Worm (Caenorhabditis elegans) whole organism, L1 larva: ENCODE results near the gene daf-9.

Source experiments
- C04F5.9 ChIP-seq: sonication (generic microtip); optimal IDR thresholded peaks from 2 replicates; lab custom pipeline; 2016; ENCODE audit warnings: missing genetic modification characterization, missing compliant biosample characterization
- C16A3.4 ChIP-seq: fragments of 150-350 bp; optimal IDR thresholded peaks from 2 replicates; lab custom pipeline; 2014; ENCODE audit warnings: missing biosample characterization, missing genetic modification characterization
- C34B4.2 ChIP-seq: sonication (generic microtip); optimal IDR thresholded peaks from 2 replicates; lab custom pipeline; 2017; ENCODE audit warnings: mild to moderate bottlenecking, missing genetic modification characterization, missing compliant biosample characterization
- alr-1 ChIP-seq: fragments of 200-800 bp; sonication (Bioruptor generic); optimal IDR thresholded peaks from 2 replicates; lab custom pipeline; 2018; ENCODE audit warnings: borderline replicate concordance, mild to moderate bottlenecking, missing genetic modification characterization, missing compliant biosample characterization
- aly-2 ChIP-seq: fragments of 150-350 bp; optimal IDR thresholded peaks from 2 replicates; lab custom pipeline; 2014; ENCODE audit warnings: missing biosample characterization, missing genetic modification characterization
- ama-1 ChIP-seq: fragments of 150-350 bp; optimal IDR thresholded peaks from 2 replicates; lab custom pipeline; 2014
- blmp-1 ChIP-seq: fragments of 150-350 bp; optimal IDR thresholded peaks from 2 replicates; lab custom pipeline; 2014; ENCODE audit warnings: missing biosample characterization, missing genetic modification characterization
- ceh-90 ChIP-seq: sonication (generic microtip); optimal IDR thresholded peaks from 2 replicates; lab custom pipeline; 2016; ENCODE audit warnings: missing genetic modification characterization, missing compliant biosample characterization
- efl-1 ChIP-seq, 4 experiments: fragments of 150-350 bp; optimal IDR thresholded peaks in 3 of 4; peaks in 1 of 4; 1 replicate in 1 of 4; 2 replicates in 3 of 4; lab custom pipeline; 2014; ENCODE audit warnings: missing biosample characterization in 2 of 4, missing genetic modification characterization in 2 of 4, missing genetic modification reagents in 2 of 4
- efl-3 ChIP-seq: fragments of 200-800 bp; sonication (Bioruptor generic); optimal IDR thresholded peaks from 2 replicates; lab custom pipeline; 2018; ENCODE audit warnings: mild to moderate bottlenecking, missing genetic modification characterization, missing compliant biosample characterization
- elt-2 ChIP-seq: sonication (generic microtip); optimal IDR thresholded peaks from 2 replicates; lab custom pipeline; 2016; ENCODE audit warnings: missing genetic modification characterization, mild to moderate bottlenecking, inconsistent platforms, missing compliant biosample characterization, missing genetic modification reagents
- elt-3 ChIP-seq, 6 experiments: fragments of 150-350 bp in 1 of 6; sonication (generic microtip); optimal IDR thresholded peaks; 2 replicates each; lab custom pipeline; 2017 to 2018; ENCODE audit warnings: missing biosample characterization in 6 of 6, missing genetic modification characterization in 6 of 6, inconsistent platforms in 1 of 6
- ets-5 ChIP-seq: fragments of 200-800 bp; sonication (Bioruptor generic); IDR thresholded peaks from 2 replicates; pipeline ENCODE4 v1.3.6; 2022; ENCODE audit warnings: missing genetic modification characterization, missing compliant biosample characterization
- fos-1 ChIP-seq: fragments of 150-350 bp; optimal IDR thresholded peaks from 2 replicates; lab custom pipeline; 2014; ENCODE audit warnings: missing biosample characterization, missing genetic modification characterization
- grh-1 ChIP-seq: fragments of 200-800 bp; sonication (Bioruptor generic); IDR thresholded peaks from 2 replicates; pipeline ENCODE4 v1.3.6; 2022; ENCODE audit warnings: missing genetic modification reagents, missing genetic modification characterization, missing compliant biosample characterization
- hpl-2 ChIP-seq: fragments of 150-350 bp; optimal IDR thresholded peaks from 2 replicates; lab custom pipeline; 2014; ENCODE audit warnings: missing biosample characterization, missing genetic modification reagents, missing genetic modification characterization
- irx-1 ChIP-seq: sonication (generic microtip); optimal IDR thresholded peaks from 2 replicates; lab custom pipeline; 2016; ENCODE audit warnings: missing genetic modification characterization, missing compliant biosample characterization
- lin-13 ChIP-seq: fragments of 150-350 bp; optimal IDR thresholded peaks from 2 replicates; lab custom pipeline; 2014; ENCODE audit warnings: missing biosample characterization, missing genetic modification reagents, missing genetic modification characterization
- lin-14 ChIP-seq: fragments of 200-800 bp; sonication (Bioruptor generic); optimal IDR thresholded peaks from 2 replicates; lab custom pipeline; 2018; ENCODE audit warnings: mild to moderate bottlenecking, missing genetic modification characterization, moderate library complexity, missing compliant biosample characterization
- lin-35 ChIP-seq, 2 experiments: fragments of 150-350 bp; optimal IDR thresholded peaks; 2 replicates each; lab custom pipeline; 2014; ENCODE audit warnings: missing biosample characterization in 2 of 2, missing genetic modification characterization in 2 of 2, missing genetic modification reagents in 2 of 2
- lsy-2 ChIP-seq, 2 experiments: fragments of 150-350 bp; optimal IDR thresholded peaks; 2 replicates each; lab custom pipeline; 2014; ENCODE audit warnings: missing biosample characterization in 2 of 2, missing genetic modification characterization in 2 of 2
- mep-1 ChIP-seq: fragments of 150-350 bp; optimal IDR thresholded peaks from 2 replicates; lab custom pipeline; 2014; ENCODE audit warnings: missing biosample characterization, missing genetic modification characterization
- nhr-11 ChIP-seq: fragments of 150-350 bp; optimal IDR thresholded peaks from 2 replicates; lab custom pipeline; 2014; ENCODE audit warnings: missing biosample characterization, missing genetic modification characterization
- nhr-12 ChIP-seq: sonication (generic microtip); optimal IDR thresholded peaks from 2 replicates; lab custom pipeline; 2017; ENCODE audit warnings: missing biosample characterization, missing genetic modification characterization
- nhr-19 ChIP-seq: fragments of 200-800 bp; sonication (Bioruptor generic); conservative IDR thresholded peaks from 2 replicates; pipeline ENCODE4 v1.3.6; 2022; ENCODE audit warnings: missing genetic modification characterization, missing compliant biosample characterization
- nhr-20 ChIP-seq: sonication (generic microtip); optimal IDR thresholded peaks from 2 replicates; lab custom pipeline; 2016; ENCODE audit warnings: mild to moderate bottlenecking, missing genetic modification characterization, missing compliant biosample characterization
- nhr-47 ChIP-seq: sonication (generic microtip); optimal IDR thresholded peaks from 2 replicates; lab custom pipeline; 2016; ENCODE audit warnings: mild to moderate bottlenecking, missing genetic modification characterization, moderate library complexity, missing compliant biosample characterization
- nhr-71 ChIP-seq: sonication (generic microtip); optimal IDR thresholded peaks from 2 replicates; lab custom pipeline; 2016; ENCODE audit warnings: mild to moderate bottlenecking, missing genetic modification characterization, moderate library complexity, missing compliant biosample characterization
- nhr-77 ChIP-seq: fragments of 150-350 bp; optimal IDR thresholded peaks from 2 replicates; lab custom pipeline; 2014; ENCODE audit warnings: missing biosample characterization, missing genetic modification characterization
- nhr-84 ChIP-seq: sonication (generic microtip); optimal IDR thresholded peaks from 2 replicates; lab custom pipeline; 2017; ENCODE audit warnings: missing biosample characterization, missing genetic modification characterization
- nhr-85 ChIP-seq: sonication (generic microtip); peaks from one replicate; lab custom pipeline; 2016; ENCODE audit warnings: missing genetic modification characterization, inconsistent platforms, missing compliant biosample characterization
- nhr-90 ChIP-seq: sonication (generic microtip); optimal IDR thresholded peaks from 2 replicates; lab custom pipeline; 2016; ENCODE audit warnings: mild to moderate bottlenecking, missing genetic modification characterization, missing compliant biosample characterization; ENCODE audit not compliant: poor library complexity
- pqm-1 ChIP-seq: sonication (generic microtip); optimal IDR thresholded peaks from 3 replicates; lab custom pipeline; 2017; ENCODE audit warnings: missing biosample characterization, missing genetic modification characterization
- rnt-1 ChIP-seq: sonication (generic microtip); optimal IDR thresholded peaks from 2 replicates; lab custom pipeline; 2016; ENCODE audit warnings: mild to moderate bottlenecking, missing genetic modification characterization, moderate library complexity, missing compliant biosample characterization
- snu-23 ChIP-seq: sonication (generic microtip); optimal IDR thresholded peaks from 2 replicates; lab custom pipeline; 2016; ENCODE audit warnings: missing genetic modification characterization, missing compliant biosample characterization
- sox-4 ChIP-seq: sonication (generic microtip); optimal IDR thresholded peaks from 2 replicates; lab custom pipeline; 2016; ENCODE audit warnings: missing genetic modification characterization, missing compliant biosample characterization
- swsn-7 ChIP-seq: sonication (generic microtip); optimal IDR thresholded peaks from 2 replicates; lab custom pipeline; 2016; ENCODE audit warnings: missing genetic modification characterization, missing compliant biosample characterization
- tbx-2 ChIP-seq: sonication (generic microtip); optimal IDR thresholded peaks from 2 replicates; lab custom pipeline; 2016; ENCODE audit warnings: missing genetic modification characterization, missing compliant biosample characterization
- tlp-1 ChIP-seq: fragments of 150-350 bp; optimal IDR thresholded peaks from 2 replicates; lab custom pipeline; 2014; ENCODE audit warnings: missing biosample characterization, missing genetic modification characterization
- unc-130 ChIP-seq: fragments of 150-350 bp; optimal IDR thresholded peaks from 2 replicates; lab custom pipeline; 2017; ENCODE audit warnings: missing biosample characterization, missing genetic modification characterization, inconsistent platforms
- unc-30 ChIP-seq: sonication (generic microtip); optimal IDR thresholded peaks from 2 replicates; lab custom pipeline; 2017; ENCODE audit warnings: missing biosample characterization, missing genetic modification characterization
- unc-62 ChIP-seq: fragments of 150-350 bp; optimal IDR thresholded peaks from 2 replicates; lab custom pipeline; 2014; ENCODE audit warnings: missing biosample characterization, missing genetic modification reagents, missing genetic modification characterization
- unc-86 ChIP-seq: sonication (generic microtip); optimal IDR thresholded peaks from 2 replicates; lab custom pipeline; 2016; ENCODE audit warnings: missing genetic modification characterization, missing compliant biosample characterization
- xbp-1 ChIP-seq: sonication (generic microtip); optimal IDR thresholded peaks from 2 replicates; lab custom pipeline; 2016; ENCODE audit warnings: missing genetic modification characterization, missing compliant biosample characterization
- zag-1 ChIP-seq: fragments of 150-350 bp; optimal IDR thresholded peaks from 2 replicates; lab custom pipeline; 2014; ENCODE audit warnings: missing biosample characterization, missing genetic modification characterization
- zip-4 ChIP-seq: fragments of 200-800 bp; sonication (Bioruptor generic); optimal IDR thresholded peaks from 2 replicates; lab custom pipeline; 2018; ENCODE audit warnings: mild to moderate bottlenecking, missing genetic modification characterization, moderate library complexity, missing compliant biosample characterization
- ztf-4 ChIP-seq: fragments of 150-350 bp; optimal IDR thresholded peaks from 2 replicates; lab custom pipeline; 2014; ENCODE audit warnings: missing biosample characterization, missing genetic modification characterization

Gene daf-9

DNA sequence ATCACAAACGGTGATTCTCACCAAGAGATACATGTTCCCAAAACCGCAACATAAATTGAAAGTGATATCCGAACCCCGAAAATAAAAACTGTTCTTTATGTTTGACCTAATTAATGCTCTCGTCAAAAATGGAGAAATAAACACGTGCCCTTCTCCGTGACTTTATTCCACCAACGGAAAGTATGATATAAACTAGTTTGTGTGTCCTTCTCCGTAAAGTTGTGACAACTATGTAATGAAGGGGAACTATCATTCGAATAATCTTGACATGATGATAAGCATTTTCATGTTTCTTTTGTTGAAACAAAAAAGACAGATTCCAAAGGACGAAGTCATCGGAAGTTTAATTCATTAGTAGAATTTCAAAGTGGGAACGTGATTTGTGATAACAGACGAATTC, 4.8 kb downstream of the daf-9 start:
- 0 out of 2 replicates have a peak, but pooled peaks have one; percentile 20 for TF ChIP-seq grh-1
- no peak for TF ChIP-seq nhr-11 (tag; lab: Kevin White, UChicago)
- peak; percentile 83 for TF ChIP-seq blmp-1 (tag; lab: Kevin White, UChicago)
- peak in 1 of 2 experiments; percentile 58 for TF ChIP-seq lin-35 (GFP tag; optimal IDR thresholded peaks at IDR 0.05; lab: Kevin White, UChicago)
- peak; percentile 17 for TF ChIP-seq mep-1 (tag; lab: Kevin White, UChicago)
- TF ChIP-seq C16A3.4: peak; percentile 12
- TF ChIP-seq elt-3 (tag; optimal IDR thresholded peaks at IDR 0.05; lab: Kevin White, UChicago): peak in 2 of 6 experiments; percentile 59 to 87
- TF ChIP-seq snu-23 (GFP tag; lab: Kevin White, UChicago): peak; percentile 57
- TF ChIP-seq lin-14: peak; percentile 46
- no peak for TF ChIP-seq tlp-1 (tag; lab: Kevin White, UChicago)
- TF ChIP-seq zip-4 (GFP tag; lab: Kevin White, UChicago): no peak
- TF ChIP-seq alr-1: no peak
- TF ChIP-seq nhr-90: peak; percentile 32
- TF ChIP-seq nhr-71 (tag; lab: Kevin White, UChicago): peak; percentile 71
- no peak for TF ChIP-seq sox-4 (tag; lab: Kevin White, UChicago)
- peak; percentile 9 for TF ChIP-seq rnt-1 (tag; lab: Kevin White, UChicago)
- TF ChIP-seq nhr-20 (tag; lab: Kevin White, UChicago): peak; percentile 45
- peak; percentile 13 for TF ChIP-seq nhr-85 (tag; lab: Kevin White, UChicago)
- TF ChIP-seq nhr-19 (GFP tag; lab: Robert Waterston, UW): peak; percentile 26
- no peak for TF ChIP-seq ets-5 (GFP tag; lab: Robert Waterston, UW)
- no peak for TF ChIP-seq irx-1
- peak; percentile 36 for TF ChIP-seq nhr-47 (tag; lab: Kevin White, UChicago)
- TF ChIP-seq unc-86 (tag; lab: Kevin White, UChicago): no peak
- peak; percentile 17 for TF ChIP-seq tbx-2
- peak; percentile 30 for TF ChIP-seq ztf-4

DNA sequence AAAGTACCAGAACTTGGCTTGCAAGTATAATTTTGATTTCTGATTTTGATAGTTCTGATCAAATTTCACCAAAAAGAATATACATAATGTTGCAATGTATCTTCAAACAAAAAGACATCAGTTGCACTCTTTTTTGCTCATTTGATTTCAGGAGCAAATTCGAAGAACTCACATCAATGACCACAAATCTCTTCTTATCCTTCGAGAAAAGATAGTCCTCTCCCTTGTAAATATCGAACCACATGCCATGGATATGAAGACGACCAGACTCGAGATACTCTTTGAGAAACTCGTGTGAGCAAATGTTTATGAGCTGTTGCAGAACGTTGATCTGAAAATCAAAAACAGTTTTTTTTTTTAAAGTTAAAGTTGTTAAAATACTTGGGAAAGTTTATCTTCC, 6.1 kb downstream of the daf-9 start:
- peak; percentile 25 for TF ChIP-seq ztf-4
- no peak for TF ChIP-seq zag-1 (tag; lab: Kevin White, UChicago)
- peak; percentile 13 for TF ChIP-seq swsn-7 (tag; lab: Kevin White, UChicago)
- TF ChIP-seq zip-4 (GFP tag; lab: Kevin White, UChicago): no peak
- peak in 1 of 2 experiments; percentile 29 for TF ChIP-seq lsy-2 (tag; optimal IDR thresholded peaks at IDR 0.05; lab: Kevin White, UChicago)
- peak; percentile 0 for TF ChIP-seq mep-1 (tag; lab: Kevin White, UChicago)
- no peak for TF ChIP-seq efl-1 (optimal IDR thresholded peaks at IDR 0.05; lab: Kevin White, UChicago)
- TF ChIP-seq efl-1 (GFP tag; optimal IDR thresholded peaks at IDR 0.05 in 1 of 2; lab: Kevin White, UChicago): no peak
- peak; percentile 75 for TF ChIP-seq nhr-71 (tag; lab: Kevin White, UChicago)
- peak; percentile 28 for TF ChIP-seq lin-14
- TF ChIP-seq nhr-20 (tag; lab: Kevin White, UChicago): peak; percentile 11
- no peak for TF ChIP-seq unc-62 (GFP tag; lab: Kevin White, UChicago)
- no peak for TF ChIP-seq tbx-2
- no peak for TF ChIP-seq fos-1
- TF ChIP-seq C04F5.9 (tag; lab: Kevin White, UChicago): no peak
- TF ChIP-seq rnt-1 (tag; lab: Kevin White, UChicago): peak; percentile 56
- peak; percentile 55 for TF ChIP-seq nhr-19 (GFP tag; lab: Robert Waterston, UW)
- no peak for TF ChIP-seq unc-30 (tag; lab: Kevin White, UChicago)
- TF ChIP-seq C34B4.2: no peak
- peak; percentile 49 for TF ChIP-seq snu-23 (GFP tag; lab: Kevin White, UChicago)
- no peak for TF ChIP-seq ama-1
- no peak for TF ChIP-seq xbp-1

DNA sequence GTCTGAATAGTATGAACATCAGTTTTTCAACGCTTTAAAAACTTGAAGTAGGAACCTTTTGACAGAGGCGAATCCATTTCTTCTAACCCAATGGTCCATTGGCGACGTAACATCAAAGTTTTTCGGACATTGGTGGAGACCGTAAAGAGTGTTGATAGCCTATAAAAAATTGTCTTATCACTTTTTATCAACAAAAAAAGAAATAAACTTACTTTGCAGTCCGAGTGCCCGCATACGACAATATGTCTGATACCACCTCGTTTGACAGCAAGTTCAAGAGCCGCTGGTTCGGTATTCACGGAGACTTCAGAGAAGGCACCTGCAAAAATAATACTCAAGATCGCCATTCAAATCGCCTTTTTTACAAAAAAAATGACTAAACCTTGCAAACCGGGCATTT, 6.6 kb downstream of the daf-9 start:
- TF ChIP-seq nhr-84 (no peak), unc-130 (no peak), xbp-1 (no peak), lin-14 (no peak), elt-2 (tag; lab: Kevin White, UChicago) (no peak), sox-4 (tag; lab: Kevin White, UChicago) (no peak), ceh-90 (tag; lab: Kevin White, UChicago) (no peak), lin-13 (GFP tag; lab: Kevin White, UChicago) (no peak), aly-2 (tag; lab: Kevin White, UChicago) (no peak), lin-35 (GFP tag; optimal IDR thresholded peaks at IDR 0.05; lab: Kevin White, UChicago) (no peak), tbx-2 (no peak), C04F5.9 (tag; lab: Kevin White, UChicago) (no peak), hpl-2 (GFP tag; lab: Kevin White, UChicago) (no peak), unc-30 (tag; lab: Kevin White, UChicago) (no peak), nhr-12 (tag; lab: Kevin White, UChicago) (no peak), nhr-77 (tag; lab: Kevin White, UChicago) (no peak), zag-1 (tag; lab: Kevin White, UChicago) (no peak), elt-3 (tag; optimal IDR thresholded peaks at IDR 0.05; lab: Kevin White, UChicago) (no peak), pqm-1 (no peak), efl-3 (no peak)
